Fruit fly (Drosophila melanogaster): ENCODE data around the gene CG46460.

CG46460 gene

dm6 chr3L:4259102-4259558, 32.0 kb upstream of the CG46460 start, which contains the start of the genes CG15011 and CG1309 (continued):
- TF ChIP-seq acj6 (GFP tag; optimal IDR thresholded peaks at IDR 0.05) (peak; percentile 82), spab (GFP tag; optimal IDR thresholded peaks at IDR 0.05) (no peak), CG11762 (GFP tag; optimal IDR thresholded peaks at IDR 0.05; ENCODE audit: insufficient read depth) (peak; percentile 55), CG11294 (GFP tag; IDR thresholded peaks at IDR 0.05) (no peak), eg (GFP tag; IDR thresholded peaks at IDR 0.05) (peak; percentile 63; the same call in 2 of the 3 replicates), Eip78C (GFP tag) (peak; percentile 93), CG16779 (tag; optimal IDR thresholded peaks at IDR 0.05) (no peak), fd85E (GFP tag; optimal IDR thresholded peaks at IDR 0.05) (no peak)

dm6 chr3L:4254301-4254834, 27.3 kb upstream of the CG46460 start, which contains the start of the genes ago and CG1265:
Gene ago (minus strand): TSS chr3L:4254306.
Gene CG1265 (plus strand): TSS chr3L:4254776.
- TF ChIP-seq fkh (GFP tag; optimal IDR thresholded peaks at IDR 0.05) (peak; percentile 21), CG31627 (GFP tag; optimal IDR thresholded peaks at IDR 0.05) (peak; percentile 37), Hr39 (GFP tag; optimal IDR thresholded peaks at IDR 0.05) (peak; percentile 31), Ets96B (tag; optimal IDR thresholded peaks at IDR 0.05) (peak; percentile 28), Ets21C (GFP tag; optimal IDR thresholded peaks at IDR 0.05) (no peak), CG6854 (GFP tag; optimal IDR thresholded peaks at IDR 0.05) (no peak), CG34406 (GFP tag; optimal IDR thresholded peaks at IDR 0.05) (peak; percentile 40), Blimp-1 (GFP tag; optimal IDR thresholded peaks at IDR 0.05) (no peak), Hr38 (GFP tag; optimal IDR thresholded peaks at IDR 0.05) (no peak), Hr4 (GFP tag; optimal IDR thresholded peaks at IDR 0.05) (peak; percentile 41), Eip78C (GFP tag) (peak; percentile 63), svp (GFP tag) (no peak), spab (GFP tag; optimal IDR thresholded peaks at IDR 0.05) (no peak), CG11294 (GFP tag; IDR thresholded peaks at IDR 0.05) (no peak), topi (GFP tag; optimal IDR thresholded peaks at IDR 0.05) (no peak), Met (GFP tag; optimal IDR thresholded peaks at IDR 0.05) (peak; percentile 20), CG10669 (GFP tag; optimal IDR thresholded peaks at IDR 0.05) (no peak), Sox14 (GFP tag; optimal IDR thresholded peaks at IDR 0.05) (no peak), CG3919 (GFP tag; optimal IDR thresholded peaks at IDR 0.05) (no peak), achi (GFP tag; optimal IDR thresholded peaks at IDR 0.05) (peak; percentile 39), cyc (GFP tag; optimal IDR thresholded peaks at IDR 0.05) (peak; percentile 18), Smox (GFP tag; optimal IDR thresholded peaks at IDR 0.05) (no peak), lz (GFP tag; optimal IDR thresholded peaks at IDR 0.05) (peak; percentile 51), CG8632 (GFP tag; optimal IDR thresholded peaks at IDR 0.05) (peak; percentile 51), CG6163 (GFP tag; IDR thresholded peaks at IDR 0.05) (no peak), CG8119 (GFP tag; IDR thresholded peaks at IDR 0.05) (no peak), CG6808 (GFP tag; optimal IDR thresholded peaks at IDR 0.05) (peak; percentile 1), ss (GFP tag; optimal IDR thresholded peaks at IDR 0.05) (peak in 1 of 2 experiments; percentile 10), Sox102F (GFP tag; optimal IDR thresholded peaks at IDR 0.05) (no peak), CG32006 (GFP tag; optimal IDR thresholded peaks at IDR 0.05) (peak; percentile 48), CG10631 (GFP tag; optimal IDR thresholded peaks at IDR 0.05) (peak; percentile 61), Eip93F (GFP tag; optimal IDR thresholded peaks at IDR 0.05) (no peak), CG9139 (GFP tag; optimal IDR thresholded peaks at IDR 0.05) (no peak), Eip75B (GFP tag; optimal IDR thresholded peaks at IDR 0.05) (peak; percentile 23), Sox15 (GFP tag; optimal IDR thresholded peaks at IDR 0.05) (no peak), net (GFP tag; optimal IDR thresholded peaks at IDR 0.05) (no peak), Lpt (GFP tag; optimal IDR thresholded peaks at IDR 0.05) (no peak), esn (GFP tag; optimal IDR thresholded peaks at IDR 0.05) (peak; percentile 40), CG7368 (GFP tag; optimal IDR thresholded peaks at IDR 0.05) (no peak), CG11902 (GFP tag; optimal IDR thresholded peaks at IDR 0.05) (peak; percentile 4), CG6792 (GFP tag; optimal IDR thresholded peaks at IDR 0.05) (no peak), fd85E (GFP tag; optimal IDR thresholded peaks at IDR 0.05) (no peak), dsx (GFP tag; optimal IDR thresholded peaks at IDR 0.05; ENCODE audit: poor library complexity, severe bottlenecking) (no peak), CG6276 (GFP tag; optimal IDR thresholded peaks at IDR 0.05) (no peak), Gug (GFP tag; IDR thresholded peaks at IDR 0.05) (no peak), pdm3 (GFP tag; optimal IDR thresholded peaks at IDR 0.05) (peak; percentile 21)
